Worm (Caenorhabditis elegans) whole organism, L3 larva: Measurements from ENCODE around the gene F35E12.10.

Source experiments
- R02D3.7 ChIP-seq: fragments of 150-350 bp; optimal IDR thresholded peaks from 2 replicates; lab custom pipeline; 2014; ENCODE audit warnings: missing biosample characterization, missing genetic modification characterization
- ZK546.5 ChIP-seq: sonication (generic microtip); optimal IDR thresholded peaks from 2 replicates; lab custom pipeline; 2017; ENCODE audit warnings: missing biosample characterization, missing genetic modification characterization
- ceh-28 ChIP-seq: fragments of 150-350 bp; optimal IDR thresholded peaks from 2 replicates; lab custom pipeline; 2014; ENCODE audit warnings: missing biosample characterization, missing genetic modification reagents, missing genetic modification characterization
- ceh-9 ChIP-seq: sonication (generic microtip); optimal IDR thresholded peaks from 2 replicates; lab custom pipeline; 2018; ENCODE audit warnings: missing biosample characterization, missing genetic modification characterization
- daf-12 ChIP-seq: fragments of 150-350 bp; optimal IDR thresholded peaks from 2 replicates; lab custom pipeline; 2014; ENCODE audit warnings: missing biosample characterization, missing genetic modification reagents, missing genetic modification characterization
- egl-5 ChIP-seq: fragments of 150-350 bp; optimal IDR thresholded peaks from 2 replicates; lab custom pipeline; 2017; ENCODE audit warnings: missing biosample characterization, missing genetic modification reagents, missing genetic modification characterization, inconsistent platforms
- elt-2 ChIP-seq: sonication (generic microtip); optimal IDR thresholded peaks from 2 replicates; lab custom pipeline; 2016; ENCODE audit warnings: missing genetic modification reagents, mild to moderate bottlenecking, missing genetic modification characterization, missing compliant biosample characterization
- fkh-10 ChIP-seq: sonication (generic microtip); optimal IDR thresholded peaks from 2 replicates; lab custom pipeline; 2017; ENCODE audit warnings: missing biosample characterization, missing genetic modification reagents, missing genetic modification characterization
- fkh-2 ChIP-seq: fragments of 150-350 bp; optimal IDR thresholded peaks from 2 replicates; lab custom pipeline; 2014; ENCODE audit warnings: missing biosample characterization, missing genetic modification reagents, missing genetic modification characterization
- hmg-11 ChIP-seq: sonication (generic microtip); optimal IDR thresholded peaks from 2 replicates; lab custom pipeline; 2016; ENCODE audit warnings: missing genetic modification characterization, missing compliant biosample characterization
- jun-1 ChIP-seq: fragments of 150-350 bp; optimal IDR thresholded peaks from 2 replicates; lab custom pipeline; 2014; ENCODE audit warnings: missing biosample characterization, missing genetic modification reagents, missing genetic modification characterization
- lin-15B ChIP-seq: fragments of 150-350 bp; optimal IDR thresholded peaks from 2 replicates; lab custom pipeline; 2014; ENCODE audit warnings: missing biosample characterization, missing genetic modification characterization
- lin-39 ChIP-seq: fragments of 150-350 bp; optimal IDR thresholded peaks from 2 replicates; lab custom pipeline; 2018; ENCODE audit warnings: missing biosample characterization, missing genetic modification reagents, missing genetic modification characterization
- lsy-12 ChIP-seq: sonication (generic microtip); optimal IDR thresholded peaks from 2 replicates; lab custom pipeline; 2016; ENCODE audit warnings: mild to moderate bottlenecking, missing genetic modification characterization, missing compliant biosample characterization
- mdl-1 ChIP-seq: fragments of 150-350 bp; optimal IDR thresholded peaks from 2 replicates; lab custom pipeline; 2014; ENCODE audit warnings: missing biosample characterization, missing genetic modification characterization
- mml-1 ChIP-seq: fragments of 150-350 bp; sonication (generic microtip); optimal IDR thresholded peaks from 3 replicates; lab custom pipeline; 2014; ENCODE audit warnings: missing biosample characterization, missing genetic modification characterization
- nfya-1 ChIP-seq: sonication (generic microtip); optimal IDR thresholded peaks from 2 replicates; lab custom pipeline; 2017; ENCODE audit warnings: missing genetic modification characterization, mild to moderate bottlenecking, missing compliant biosample characterization, antibody characterized with exemption, moderate library complexity; ENCODE audit not compliant: insufficient read depth
- nhr-11 ChIP-seq: fragments of 150-350 bp; optimal IDR thresholded peaks from 2 replicates; lab custom pipeline; 2014; ENCODE audit warnings: missing biosample characterization, missing genetic modification characterization
- nhr-23 ChIP-seq: fragments of 150-350 bp; optimal IDR thresholded peaks from 2 replicates; lab custom pipeline; 2014; ENCODE audit warnings: missing biosample characterization, missing genetic modification reagents, missing genetic modification characterization
- nhr-25 ChIP-seq: sonication (generic microtip); optimal IDR thresholded peaks from 2 replicates; lab custom pipeline; 2017; ENCODE audit warnings: missing biosample characterization, missing genetic modification characterization
- nhr-28 ChIP-seq: fragments of 150-350 bp; optimal IDR thresholded peaks from 2 replicates; lab custom pipeline; 2014; ENCODE audit warnings: missing biosample characterization, missing genetic modification characterization
- nhr-67 ChIP-seq: fragments of 150-350 bp; optimal IDR thresholded peaks from 2 replicates; lab custom pipeline; 2014; ENCODE audit warnings: missing biosample characterization, missing genetic modification characterization
- nhr-77 ChIP-seq: fragments of 150-350 bp; optimal IDR thresholded peaks from 2 replicates; lab custom pipeline; 2014; ENCODE audit warnings: missing biosample characterization, missing genetic modification characterization
- pha-4 ChIP-seq: fragments of 150-350 bp; optimal IDR thresholded peaks from 2 replicates; lab custom pipeline; 2014; ENCODE audit warnings: missing biosample characterization, missing genetic modification reagents, missing genetic modification characterization
- pqm-1 ChIP-seq: fragments of 150-350 bp; optimal IDR thresholded peaks from 2 replicates; lab custom pipeline; 2017; ENCODE audit warnings: missing biosample characterization, missing genetic modification characterization, inconsistent platforms
- skn-1 ChIP-seq: fragments of 150-350 bp; optimal IDR thresholded peaks from 2 replicates; lab custom pipeline; 2014; ENCODE audit warnings: missing biosample characterization, missing genetic modification characterization
- snpc-4 ChIP-seq: fragments of 150-350 bp; optimal IDR thresholded peaks from 2 replicates; lab custom pipeline; 2014; ENCODE audit warnings: missing biosample characterization, missing genetic modification characterization
- ztf-11 ChIP-seq: fragments of 150-350 bp; optimal IDR thresholded peaks from 2 replicates; lab custom pipeline; 2014; ENCODE audit warnings: missing biosample characterization, missing genetic modification characterization
- ztf-4 ChIP-seq: fragments of 150-350 bp; optimal IDR thresholded peaks from 2 replicates; lab custom pipeline; 2014; ENCODE audit warnings: missing biosample characterization, missing genetic modification characterization

Gene F35E12.10

ce11 chrV:13757349-13757748, 8.8 kb upstream of the F35E12.10 start:
- peak; percentile 49 for TF ChIP-seq pha-4 (tag; lab: Kevin White, UChicago)
- TF ChIP-seq snpc-4 (tag; lab: Kevin White, UChicago), result peak; percentile 56
- peak; percentile 34 for TF ChIP-seq lin-39 (tag; lab: Kevin White, UChicago)
- TF ChIP-seq nfya-1 (tag; lab: Kevin White, UChicago), result peak; percentile 29
- TF ChIP-seq lin-15B (tag; lab: Kevin White, UChicago), result peak; percentile 66
- TF ChIP-seq ZK546.5 (tag; lab: Kevin White, UChicago), result no peak

- TF ChIP-seq fkh-10 (GFP tag; lab: Kevin White, UChicago), result no peak
- TF ChIP-seq skn-1, result peak; percentile 83
- no peak for TF ChIP-seq nhr-28
- no peak for TF ChIP-seq nhr-25
- peak; percentile 43 for TF ChIP-seq elt-2
- peak; percentile 13 for TF ChIP-seq hmg-11 (tag; lab: Kevin White, UChicago)
- TF ChIP-seq ceh-28 (tag; lab: Kevin White, UChicago), result peak; percentile 20
- peak; percentile 45 for TF ChIP-seq pha-4 (tag; lab: Kevin White, UChicago)
- TF ChIP-seq mdl-1 (tag; lab: Kevin White, UChicago), result no peak
- no peak for TF ChIP-seq R02D3.7 (tag; lab: Kevin White, UChicago)
Measured at ce11 chrV:13756359-13757091, 8.0 kb upstream of the F35E12.10 start, which contains the start of gene F20G2.2. TSS of gene F20G2.2 (minus strand) at chrV:13756409.

- TF ChIP-seq daf-12 (no peak), nhr-11 (tag; lab: Kevin White, UChicago) (no peak), snpc-4 (tag; lab: Kevin White, UChicago) (no peak), ceh-9 (tag; lab: Kevin White, UChicago) (no peak), mml-1 (tag; lab: Kevin White, UChicago) (no peak), nhr-67 (tag; lab: Kevin White, UChicago) (no peak), mdl-1 (tag; lab: Kevin White, UChicago) (no peak), egl-5 (tag; lab: Kevin White, UChicago) (no peak), fkh-2 (tag; lab: Kevin White, UChicago) (no peak), pha-4 (tag; lab: Kevin White, UChicago) (no peak), ceh-28 (tag; lab: Kevin White, UChicago) (no peak), nhr-28 (no peak), ZK546.5 (tag; lab: Kevin White, UChicago) (no peak), nhr-23 (tag; lab: Kevin White, UChicago) (no peak), pqm-1 (tag; lab: Kevin White, UChicago) (no peak), ztf-11 (tag; lab: Kevin White, UChicago) (no peak), fkh-10 (GFP tag; lab: Kevin White, UChicago) (no peak), lin-15B (tag; lab: Kevin White, UChicago) (no peak), lsy-12 (tag; lab: Kevin White, UChicago) (no peak)
- TF ChIP-seq, all 47 proteins: peak for 0
Measured at ce11 chrV:13753481-13753880, 4.9 kb upstream of the F35E12.10 start, which contains the start of gene F20G2.1. TSS of gene F20G2.1 (minus strand) at chrV:13753581.

- TF ChIP-seq elt-2 (peak; percentile 71), pqm-1 (tag; lab: Kevin White, UChicago) (peak; percentile 40), ztf-4 (tag; lab: Kevin White, UChicago) (no peak)
Measured at ce11 chrV:13751811-13752210, 3.3 kb upstream of the F35E12.10 start, which contains the start of gene cld-9. TSS of gene cld-9 (minus strand) at chrV:13751891.

- peak; percentile 49 for TF ChIP-seq jun-1 (tag; lab: Kevin White, UChicago)
- peak; percentile 61 for TF ChIP-seq pha-4 (tag; lab: Kevin White, UChicago)
- no peak for TF ChIP-seq nhr-77 (tag; lab: Kevin White, UChicago)
- peak; percentile 94 for TF ChIP-seq pqm-1 (tag; lab: Kevin White, UChicago)
- TF ChIP-seq elt-2, result peak; percentile 95
Measured at ce11 chrV:13744901-13745300, 3.7 kb downstream of the F35E12.10 start, which contains the start of gene F35E12.9. TSS of gene F35E12.9 (minus strand) at chrV:13745127.

- TF ChIP-seq pqm-1 (tag; lab: Kevin White, UChicago) (peak; percentile 80), elt-2 (peak; percentile 86), nhr-23 (tag; lab: Kevin White, UChicago) (no peak)
Measured at ce11 chrV:13739901-13740300, 8.7 kb downstream of the F35E12.10 start.
